Worm (Caenorhabditis elegans) whole organism, young adult: ENCODE data around the gene srh-257.

Experiments
- F22D6.2 ChIP-seq: sonication (generic microtip); optimal IDR thresholded peaks from 2 replicates; lab custom pipeline; 2016; ENCODE audit warnings: mild to moderate bottlenecking, missing genetic modification characterization, missing compliant biosample characterization
- ama-1 ChIP-seq, 3 experiments: fragments of 150-350 bp in 1 of 3; sonication (generic microtip) in 2 of 3; optimal IDR thresholded peaks; 2 replicates each; lab custom pipeline; 2014 to 2018; ENCODE audit warnings: missing biosample characterization in 2 of 3, missing genetic modification characterization in 2 of 3, missing genetic modification reagents in 2 of 3
- hmg-20 ChIP-seq: fragments of 200-800 bp; sonication (Bioruptor generic); IDR thresholded peaks from 2 replicates; pipeline ENCODE4 v1.3.6; 2022; ENCODE audit warnings: missing genetic modification reagents, missing genetic modification characterization, missing compliant biosample characterization
- madf-6 ChIP-seq: fragments of 200-800 bp; sonication (Bioruptor generic); IDR thresholded peaks from 2 replicates; pipeline ENCODE4 v1.3.6; 2022; ENCODE audit warnings: missing genetic modification reagents, missing genetic modification characterization, missing compliant biosample characterization
- mes-4 ChIP-seq: sonication (generic microtip); optimal IDR thresholded peaks from 2 replicates; lab custom pipeline; 2016; ENCODE audit warnings: missing genotype, missing genetic modification characterization, missing compliant biosample characterization
- snpc-4 ChIP-seq, 5 experiments: fragments of 150-350 bp in 1 of 5; sonication (generic microtip) in 4 of 5; optimal IDR thresholded peaks; 2 replicates each; lab custom pipeline; 2014 to 2018; ENCODE audit warnings: missing genetic modification characterization in 5 of 5, missing biosample characterization in 3 of 5, antibody characterized with exemption in 2 of 5, mild to moderate bottlenecking in 2 of 5, missing compliant biosample characterization in 2 of 5, missing genotype in 2 of 5, moderate library complexity in 2 of 5, missing genetic modification reagents in 1 of 5
- unc-62 ChIP-seq: fragments of 150-350 bp; optimal IDR thresholded peaks from 2 replicates; lab custom pipeline; 2014; ENCODE audit warnings: missing biosample characterization, missing genetic modification reagents, missing genetic modification characterization
- ztf-18 ChIP-seq: sonication (generic microtip); optimal IDR thresholded peaks from 2 replicates; lab custom pipeline; 2016; ENCODE audit warnings: missing genotype, mild to moderate bottlenecking, missing genetic modification characterization, missing compliant biosample characterization

- TF ChIP-seq hmg-20 (GFP tag; lab: Robert Waterston, UW) (no peak), mes-4 (tag; lab: Kevin White, UChicago) (no peak), unc-62 (GFP tag; lab: Kevin White, UChicago) (no peak), ama-1 (optimal IDR thresholded peaks at IDR 0.05; lab: Kevin White, UChicago) (no peak), ama-1 (GFP tag; optimal IDR thresholded peaks at IDR 0.05; lab: Kevin White, UChicago) (no peak), snpc-4 (GFP tag; optimal IDR thresholded peaks at IDR 0.05; lab: Kevin White, UChicago) (no peak), snpc-4 (tag; optimal IDR thresholded peaks at IDR 0.05; lab: Kevin White, UChicago) (no peak), madf-6 (no peak), ztf-18 (tag; lab: Kevin White, UChicago) (no peak), F22D6.2 (tag; lab: Kevin White, UChicago) (no peak)
Measured at ce11 chrV:15442384-15442783, 35.4 kb downstream of the srh-257 start.
